Worm (Caenorhabditis elegans) whole organism, young adult: Measurements from ENCODE around the gene F53B2.8.

Experiments used
- B0261.1 ChIP-seq: sonication (generic microtip); optimal IDR thresholded peaks from 2 replicates; lab custom pipeline; 2016; ENCODE audit warnings: mild to moderate bottlenecking, missing genetic modification characterization, moderate library complexity, missing compliant biosample characterization
- B0336.3 ChIP-seq: fragments of 200-800 bp; sonication (Bioruptor generic); IDR thresholded peaks from 2 replicates; pipeline ENCODE4 v1.3.6; 2022; ENCODE audit warnings: missing genetic modification characterization, missing compliant biosample characterization
- F10E7.11 ChIP-seq: sonication (generic microtip); optimal IDR thresholded peaks from 2 replicates; lab custom pipeline; 2017; ENCODE audit warnings: mild to moderate bottlenecking, missing genetic modification characterization, moderate library complexity, missing compliant biosample characterization
- T07F8.4 ChIP-seq: sonication (generic microtip); optimal IDR thresholded peaks from 2 replicates; lab custom pipeline; 2016; ENCODE audit warnings: mild to moderate bottlenecking, missing genetic modification characterization, moderate library complexity, missing compliant biosample characterization
- T26A5.8 ChIP-seq: sonication (generic microtip); optimal IDR thresholded peaks from 2 replicates; lab custom pipeline; 2016; ENCODE audit warnings: missing genetic modification characterization, missing compliant biosample characterization
- Y56A3A.18 ChIP-seq: fragments of 200-800 bp; sonication (Bioruptor generic); IDR thresholded peaks from 2 replicates; pipeline ENCODE4 v1.3.6; 2022; ENCODE audit warnings: missing genetic modification reagents, missing genetic modification characterization, missing compliant biosample characterization
- akir-1 ChIP-seq: fragments of 200-800 bp; sonication (Bioruptor generic); optimal IDR thresholded peaks from 2 replicates; lab custom pipeline; 2018; ENCODE audit warnings: mild to moderate bottlenecking, missing genetic modification characterization, moderate library complexity, missing compliant biosample characterization
- ama-1 ChIP-seq, 3 experiments: fragments of 150-350 bp in 1 of 3; sonication (generic microtip) in 2 of 3; optimal IDR thresholded peaks; 2 replicates each; lab custom pipeline; 2014 to 2018; ENCODE audit warnings: missing biosample characterization in 2 of 3, missing genetic modification characterization in 2 of 3, missing genetic modification reagents in 2 of 3
- aptf-3 ChIP-seq: fragments of 200-800 bp; sonication (Bioruptor generic); IDR thresholded peaks from 2 replicates; pipeline ENCODE4 v1.3.6; 2022; ENCODE audit warnings: missing genetic modification characterization, missing compliant biosample characterization
- atf-7 ChIP-seq: sonication (generic microtip); optimal IDR thresholded peaks from 2 replicates; lab custom pipeline; 2017; ENCODE audit warnings: mild to moderate bottlenecking, missing genetic modification characterization, missing compliant biosample characterization
- athp-1 ChIP-seq: sonication (generic microtip); optimal IDR thresholded peaks from 2 replicates; lab custom pipeline; 2017; ENCODE audit warnings: mild to moderate bottlenecking, missing genetic modification characterization, missing compliant biosample characterization
- attf-3 ChIP-seq: fragments of 200-800 bp; sonication (Bioruptor generic); conservative IDR thresholded peaks from 2 replicates; pipeline ENCODE4 v1.3.6; 2022; ENCODE audit warnings: missing genetic modification reagents, missing genetic modification characterization, missing compliant biosample characterization
- attf-5 ChIP-seq: fragments of 200-800 bp; sonication (Bioruptor generic); optimal IDR thresholded peaks from 2 replicates; lab custom pipeline; 2018; ENCODE audit warnings: mild to moderate bottlenecking, missing genetic modification characterization, missing compliant biosample characterization
- ccch-3 ChIP-seq: fragments of 200-800 bp; sonication (Bioruptor generic); optimal IDR thresholded peaks from 2 replicates; lab custom pipeline; 2018; ENCODE audit warnings: mild to moderate bottlenecking, missing genetic modification characterization, missing compliant biosample characterization
- cebp-1 ChIP-seq, 2 experiments: fragments of 200-800 bp in 1 of 2; sonication (Bioruptor generic) in 1 of 2; sonication (generic microtip) in 1 of 2; IDR thresholded peaks in 1 of 2; optimal IDR thresholded peaks in 1 of 2; 2 replicates each; pipeline versions ENCODE4 v1.3.6 to Lab custom; 2017 to 2022; ENCODE audit warnings: missing compliant biosample characterization in 2 of 2, missing genetic modification characterization in 2 of 2, mild to moderate bottlenecking in 1 of 2, missing genetic modification reagents in 1 of 2, moderate library complexity in 1 of 2
- ceh-27 ChIP-seq: fragments of 200-800 bp; sonication (Bioruptor generic); optimal IDR thresholded peaks from 2 replicates; lab custom pipeline; 2018; ENCODE audit warnings: mild to moderate bottlenecking, missing genetic modification characterization, moderate library complexity, missing compliant biosample characterization
- ceh-79 ChIP-seq: sonication (generic microtip); optimal IDR thresholded peaks from 2 replicates; lab custom pipeline; 2017; ENCODE audit warnings: mild to moderate bottlenecking, missing genetic modification characterization, missing compliant biosample characterization
- egl-18 ChIP-seq: fragments of 200-800 bp; sonication (Bioruptor generic); IDR thresholded peaks from 2 replicates; pipeline ENCODE4 v1.3.6; 2022; ENCODE audit warnings: missing genetic modification reagents, missing genetic modification characterization, missing compliant biosample characterization
- hmg-1.2 ChIP-seq: fragments of 200-800 bp; sonication (Bioruptor generic); IDR thresholded peaks from 2 replicates; pipeline ENCODE4 v1.3.6; 2022; ENCODE audit warnings: missing genetic modification reagents, missing genetic modification characterization, missing compliant biosample characterization
- hrde-1 ChIP-seq: sonication (generic microtip); optimal IDR thresholded peaks from 2 replicates; lab custom pipeline; 2016; ENCODE audit warnings: missing genetic modification characterization, mild to moderate bottlenecking, missing compliant biosample characterization, moderate library complexity, missing genotype, missing genetic modification reagents, borderline replicate concordance
- hsf-1 ChIP-seq: fragments of 200-800 bp; sonication (Bioruptor generic); IDR thresholded peaks from 2 replicates; pipeline ENCODE4 v1.3.6; 2022; ENCODE audit warnings: missing genetic modification reagents, missing genetic modification characterization, missing compliant biosample characterization
- nfya-2 ChIP-seq: fragments of 200-800 bp; sonication (Bioruptor generic); IDR thresholded peaks from 2 replicates; pipeline ENCODE4 v1.3.6; 2022; ENCODE audit warnings: missing genetic modification reagents, missing genetic modification characterization, missing compliant biosample characterization
- nfyb-1 ChIP-seq: fragments of 200-800 bp; sonication (Bioruptor generic); IDR thresholded peaks from 2 replicates; pipeline ENCODE4 v1.3.6; 2022; ENCODE audit warnings: missing genetic modification reagents, missing genetic modification characterization, missing compliant biosample characterization
- nhr-27 ChIP-seq: fragments of 200-800 bp; sonication (Bioruptor generic); optimal IDR thresholded peaks from 2 replicates; lab custom pipeline; 2018; ENCODE audit warnings: mild to moderate bottlenecking, missing genetic modification characterization, moderate library complexity, missing compliant biosample characterization
- nhr-80 ChIP-seq: sonication (generic microtip); optimal IDR thresholded peaks from 2 replicates; lab custom pipeline; 2016; ENCODE audit warnings: missing genetic modification characterization, missing compliant biosample characterization
- pha-4 ChIP-seq: fragments of 150-350 bp; sonication (generic microtip); optimal IDR thresholded peaks from 2 replicates; lab custom pipeline; 2014; ENCODE audit warnings: missing biosample characterization, missing genetic modification reagents, missing genetic modification characterization
- rcor-1 ChIP-seq: fragments of 200-800 bp; sonication (Bioruptor generic); IDR thresholded peaks from 2 replicates; pipeline ENCODE4 v1.3.6; 2022; ENCODE audit warnings: missing genetic modification reagents, missing genetic modification characterization, missing compliant biosample characterization
- repo-1 ChIP-seq: sonication (generic microtip); optimal IDR thresholded peaks from 2 replicates; lab custom pipeline; 2017; ENCODE audit warnings: mild to moderate bottlenecking, missing genetic modification characterization, missing compliant biosample characterization
- tbx-9 ChIP-seq: sonication (generic microtip); optimal IDR thresholded peaks from 2 replicates; lab custom pipeline; 2016; ENCODE audit warnings: borderline replicate concordance, missing genetic modification characterization, inconsistent platforms, missing compliant biosample characterization
- tlf-1 ChIP-seq: fragments of 200-800 bp; sonication (Bioruptor generic); optimal IDR thresholded peaks from 2 replicates; lab custom pipeline; 2018; ENCODE audit warnings: mild to moderate bottlenecking, missing genetic modification characterization, missing compliant biosample characterization
- unc-62 ChIP-seq: fragments of 150-350 bp; optimal IDR thresholded peaks from 2 replicates; lab custom pipeline; 2014; ENCODE audit warnings: missing biosample characterization, missing genetic modification reagents, missing genetic modification characterization
- zfh-2 ChIP-seq: fragments of 200-800 bp; sonication (Bioruptor generic); conservative IDR thresholded peaks from 2 replicates; pipeline ENCODE4 v1.3.6; 2022; ENCODE audit warnings: missing genetic modification reagents, missing genetic modification characterization, missing compliant biosample characterization
- ztf-22 ChIP-seq: fragments of 200-800 bp; sonication (Bioruptor generic); optimal IDR thresholded peaks from 2 replicates; lab custom pipeline; 2018; ENCODE audit warnings: mild to moderate bottlenecking, missing genetic modification characterization, moderate library complexity, missing compliant biosample characterization
- ztf-28 ChIP-seq: fragments of 200-800 bp; sonication (Bioruptor generic); IDR thresholded peaks from 2 replicates; pipeline ENCODE4 v1.3.6; 2022; ENCODE audit warnings: missing genetic modification reagents, missing genetic modification characterization, missing compliant biosample characterization
- ztf-6 ChIP-seq: fragments of 200-800 bp; sonication (Bioruptor generic); IDR thresholded peaks from 2 replicates; pipeline ENCODE4 v1.3.6; 2022; ENCODE audit warnings: missing genetic modification reagents, missing genetic modification characterization, missing compliant biosample characterization

The F53B2.8 gene

ce11 chrIV:12527217-12527616 is at the start of gene F53B2.8:
TSS of gene F53B2.8 (minus strand) at chrIV:12527396.
- no peak for TF ChIP-seq ama-1 (optimal IDR thresholded peaks at IDR 0.05; lab: Kevin White, UChicago)
- TF ChIP-seq ama-1 (GFP tag; optimal IDR thresholded peaks at IDR 0.05; lab: Kevin White, UChicago), result no peak
- 0 out of 2 replicates have a peak, but pooled peaks have one; percentile 35 for TF ChIP-seq Y56A3A.18 (GFP tag; lab: Robert Waterston, UW)
- TF ChIP-seq nhr-80 (tag; lab: Kevin White, UChicago), result peak; percentile 91
- peak; percentile 84 for TF ChIP-seq attf-5 (GFP tag; lab: Kevin White, UChicago)
- peak; percentile 85 for TF ChIP-seq pha-4 (tag; lab: Kevin White, UChicago)
- TF ChIP-seq ceh-79 (tag; lab: Kevin White, UChicago), result no peak
- TF ChIP-seq tbx-9 (tag; lab: Kevin White, UChicago), result no peak
- TF ChIP-seq unc-62 (GFP tag; lab: Kevin White, UChicago), result peak; percentile 83
- TF ChIP-seq cebp-1 (GFP tag; IDR thresholded peaks at IDR 0.05; lab: Robert Waterston, UW), result peak; percentile 98
- TF ChIP-seq cebp-1 (tag; optimal IDR thresholded peaks at IDR 0.05; lab: Kevin White, UChicago), result peak; percentile 99
- TF ChIP-seq atf-7, result peak; percentile 19

ce11 chrIV:12574265-12574664 is 47.1 kb upstream of the F53B2.8 start:
- TF ChIP-seq B0336.3, result no peak
- TF ChIP-seq egl-18 (GFP tag; lab: Robert Waterston, UW), result no peak
- TF ChIP-seq ztf-22 (GFP tag; lab: Kevin White, UChicago), result no peak
- no peak for TF ChIP-seq nfyb-1
- TF ChIP-seq ztf-28, result no peak
- TF ChIP-seq repo-1 (tag; lab: Kevin White, UChicago), result no peak
- no peak for TF ChIP-seq nhr-27 (tag; lab: Kevin White, UChicago)
- no peak for TF ChIP-seq hsf-1 (GFP tag; lab: Robert Waterston, UW)
- TF ChIP-seq attf-3, result no peak
- no peak for TF ChIP-seq aptf-3 (GFP tag; lab: Robert Waterston, UW)
- no peak for TF ChIP-seq nfya-2 (GFP tag; lab: Robert Waterston, UW)
- no peak for TF ChIP-seq ceh-27 (GFP tag; lab: Kevin White, UChicago)
- TF ChIP-seq T26A5.8 (tag; lab: Kevin White, UChicago), result no peak
- TF ChIP-seq hrde-1, result no peak
- TF ChIP-seq athp-1 (tag; lab: Kevin White, UChicago), result no peak
- no peak for TF ChIP-seq ccch-3

ce11 chrIV:12573068-12573467 is 45.9 kb upstream of the F53B2.8 start, which contains the start of gene K08E7.5:
TSS of gene K08E7.5 (plus strand) at chrIV:12573368.
- TF ChIP-seq rcor-1 (GFP tag; lab: Robert Waterston, UW) (no peak), T07F8.4 (tag; lab: Kevin White, UChicago) (no peak), zfh-2 (no peak), B0261.1 (tag; lab: Kevin White, UChicago) (no peak), nhr-27 (tag; lab: Kevin White, UChicago) (no peak), repo-1 (tag; lab: Kevin White, UChicago) (no peak), ztf-28 (no peak), ztf-6 (GFP tag; lab: Robert Waterston, UW) (no peak), ama-1 (optimal IDR thresholded peaks at IDR 0.05; lab: Kevin White, UChicago) (no peak), ama-1 (GFP tag; optimal IDR thresholded peaks at IDR 0.05; lab: Kevin White, UChicago) (no peak), hmg-1.2 (no peak), F10E7.11 (no peak), akir-1 (GFP tag; lab: Kevin White, UChicago) (no peak), tlf-1 (GFP tag; lab: Kevin White, UChicago) (no peak)
